Fruit fly (Drosophila melanogaster) whole organism, prepupa: ENCODE measurements around the gene mRpL10.

Experiments
- Hr39 ChIP-seq: fragments of 200-800 bp; sonication (Bioruptor generic); optimal IDR thresholded peaks from 2 replicates; lab custom pipeline; 2016; ENCODE audit warnings: missing biosample characterization, missing genetic modification characterization
- lz ChIP-seq: fragments of 200-800 bp; sonication (Bioruptor generic); optimal IDR thresholded peaks from 3 replicates; lab custom pipeline; 2016; ENCODE audit warnings: missing biosample characterization, missing genetic modification characterization

DNA sequence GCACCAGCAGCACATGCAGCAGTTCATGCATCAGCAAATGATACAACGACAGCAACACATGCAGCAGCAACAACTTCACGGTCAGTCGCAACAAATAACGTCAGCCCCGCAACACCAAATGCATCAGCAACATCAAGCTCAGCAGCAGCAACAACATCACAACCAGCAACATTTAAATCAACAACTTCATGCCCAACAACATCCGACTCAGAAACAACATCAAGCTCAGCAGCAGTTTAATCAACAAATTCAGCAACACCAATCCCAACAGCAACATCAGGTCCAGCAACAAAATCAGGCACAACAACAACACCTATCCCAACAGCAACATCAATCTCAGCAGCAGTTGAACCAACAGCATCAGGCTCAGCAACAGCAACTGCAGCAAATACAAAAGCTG, 7.9 kb upstream of the mRpL10 start:
- no peak for TF ChIP-seq lz (GFP tag; lab: Kevin White, UChicago)
- no peak for TF ChIP-seq Hr39
